Worm (Caenorhabditis elegans) whole organism, midembryonic: ENCODE results near the gene C54F6.17.

Experiments used
- T22C8.4 ChIP-seq: fragments of 200-800 bp; sonication (Bioruptor generic); IDR thresholded peaks from 2 replicates; pipeline ENCODE4 v1.3.6; 2022; ENCODE audit warnings: missing genetic modification characterization, missing compliant biosample characterization
- flt-1 ChIP-seq: fragments of 200-800 bp; sonication (Bioruptor generic); IDR thresholded peaks from 2 replicates; pipeline ENCODE4 v1.3.6; 2022; ENCODE audit warnings: missing genetic modification characterization, missing compliant biosample characterization
- med-1 ChIP-seq: sonication (generic microtip); optimal IDR thresholded peaks from 2 replicates; lab custom pipeline; 2017; ENCODE audit warnings: missing genetic modification characterization, mild to moderate bottlenecking, missing compliant biosample characterization, antibody characterized with exemption, missing genetic modification reagents; ENCODE audit not compliant: insufficient read depth
- ref-1 ChIP-seq: fragments of 200-800 bp; sonication (Bioruptor generic); conservative IDR thresholded peaks from 2 replicates; pipeline ENCODE4 v1.3.6; 2022; ENCODE audit warnings: missing genetic modification reagents, missing genetic modification characterization, missing compliant biosample characterization
- ztf-23 ChIP-seq: fragments of 200-800 bp; sonication (Bioruptor generic); IDR thresholded peaks from 2 replicates; pipeline ENCODE4 v1.3.6; 2022; ENCODE audit warnings: missing genetic modification reagents, missing genetic modification characterization, missing compliant biosample characterization

ce11 chrV:7555875-7556274 is 28.6 kb downstream of the C54F6.17 start:
- TF ChIP-seq med-1, result no peak
- no peak for TF ChIP-seq ref-1 (GFP tag; lab: Robert Waterston, UW)
- no peak for TF ChIP-seq T22C8.4
- no peak for TF ChIP-seq ztf-23 (GFP tag; lab: Robert Waterston, UW)
- no peak for TF ChIP-seq flt-1
